Worm (Caenorhabditis elegans) whole organism, L4/young adult: Measurements from ENCODE around the gene mfsd-10.

Source experiments
- W03F9.2 ChIP-seq: fragments of 150-350 bp; optimal IDR thresholded peaks from 2 replicates; lab custom pipeline; 2014; ENCODE audit warnings: missing biosample characterization, missing genetic modification characterization
- dao-5 ChIP-seq: sonication (generic microtip); optimal IDR thresholded peaks from 2 replicates; lab custom pipeline; 2016; ENCODE audit warnings: missing genotype, missing genetic modification characterization, moderate library complexity, missing compliant biosample characterization
- him-1 ChIP-seq: sonication (generic microtip); optimal IDR thresholded peaks from 2 replicates; lab custom pipeline; 2016; ENCODE audit warnings: missing genotype, missing genetic modification reagents, missing genetic modification characterization, missing compliant biosample characterization

mfsd-10 gene

DNA sequence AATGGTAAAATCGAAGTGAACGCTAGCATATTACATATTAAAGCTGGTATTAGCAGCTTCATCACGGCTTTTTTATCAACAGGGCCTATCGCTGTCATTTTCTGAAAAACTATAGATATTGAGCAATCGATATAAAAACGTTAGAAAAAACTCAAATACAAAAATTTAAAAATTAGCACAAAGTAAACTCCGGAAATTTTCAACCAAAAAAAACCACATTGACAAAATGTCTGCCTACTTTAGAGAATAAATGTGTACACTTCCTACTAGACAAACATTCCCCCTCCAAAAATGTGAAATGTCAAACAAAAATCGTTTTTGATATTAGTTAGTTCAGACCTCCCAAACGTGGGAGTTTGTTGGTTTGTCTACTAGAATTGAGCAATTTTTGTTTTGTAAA is at the start of gene mfsd-10:
Gene mfsd-10, minus strand, starts transcription at position 101 of the 400 bp plus-strand sequence.
- TF ChIP-seq him-1 (tag; lab: Kevin White, UChicago) (no peak), W03F9.2 (tag; lab: Kevin White, UChicago) (no peak), dao-5 (tag; lab: Kevin White, UChicago) (no peak)

DNA sequence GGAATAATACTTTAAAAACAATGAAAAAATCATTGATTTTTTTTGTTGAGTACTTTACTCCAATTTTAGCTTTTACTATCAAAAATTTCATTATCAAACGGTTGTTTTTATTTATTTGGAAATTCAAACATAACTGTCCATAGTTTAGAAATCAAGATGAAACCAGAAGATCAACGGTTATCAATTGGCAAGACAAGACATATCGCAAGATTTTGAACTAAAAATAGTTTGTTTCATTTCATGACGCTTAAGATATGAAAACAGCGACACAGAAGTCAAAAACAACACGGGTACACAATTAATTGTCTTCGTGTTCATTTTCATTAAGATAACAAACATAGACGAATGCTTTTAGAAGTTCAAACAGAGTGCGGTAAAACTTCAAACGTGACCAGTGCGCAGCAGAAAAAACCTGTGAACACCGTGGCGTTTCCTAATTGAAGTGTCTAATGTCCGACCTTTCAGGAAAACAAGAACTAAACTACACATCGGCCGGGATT is 49.1 kb upstream of the mfsd-10 start:
- TF ChIP-seq him-1 (tag; lab: Kevin White, UChicago) (no peak), W03F9.2 (tag; lab: Kevin White, UChicago) (no peak), dao-5 (tag; lab: Kevin White, UChicago) (no peak)

DNA sequence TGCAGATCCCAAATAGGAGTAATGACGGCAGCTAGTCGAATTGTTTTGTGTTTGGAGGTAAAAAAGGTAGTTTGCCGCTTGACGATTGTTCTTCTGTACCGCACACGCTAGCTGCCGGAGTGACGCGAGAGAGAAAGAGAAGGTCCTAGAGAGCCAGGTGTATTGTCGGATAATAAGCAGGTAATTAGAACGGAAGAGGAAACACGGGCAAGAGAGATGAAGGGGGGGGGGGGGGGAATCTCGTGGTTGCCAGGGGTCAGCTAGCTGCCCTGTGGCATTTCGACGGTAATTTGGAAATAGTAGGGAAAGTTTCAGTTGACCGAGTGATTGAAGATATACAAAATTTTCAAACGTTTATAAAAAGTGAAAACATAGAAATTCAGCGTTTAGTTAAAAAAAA is 45.4 kb upstream of the mfsd-10 start, which contains the start of gene crb-1:
Gene crb-1, minus strand, starts transcription at position 147 of the 400 bp plus-strand sequence.
- TF ChIP-seq him-1 (tag; lab: Kevin White, UChicago) (no peak), dao-5 (tag; lab: Kevin White, UChicago) (no peak), W03F9.2 (tag; lab: Kevin White, UChicago) (no peak)

DNA sequence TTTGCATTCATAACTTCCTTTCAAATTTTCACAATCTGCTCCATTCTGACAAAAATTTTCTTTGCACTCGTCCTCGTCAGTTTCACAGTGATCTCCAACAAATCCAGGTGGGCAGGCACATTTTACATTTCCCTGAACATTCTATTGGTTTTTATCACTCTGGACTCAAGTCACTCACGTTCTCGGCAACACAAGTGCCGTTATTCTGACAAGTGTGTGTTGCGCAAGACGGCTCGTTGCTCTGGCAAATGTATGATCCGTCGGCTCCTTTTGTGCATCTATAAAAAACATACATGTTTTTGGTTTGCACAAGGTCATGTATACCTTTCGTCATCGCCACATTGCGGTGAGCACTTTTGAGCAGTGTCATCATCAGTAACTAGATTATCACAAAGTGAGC is 44.2 kb upstream of the mfsd-10 start:
- no peak for TF ChIP-seq W03F9.2 (tag; lab: Kevin White, UChicago)

DNA sequence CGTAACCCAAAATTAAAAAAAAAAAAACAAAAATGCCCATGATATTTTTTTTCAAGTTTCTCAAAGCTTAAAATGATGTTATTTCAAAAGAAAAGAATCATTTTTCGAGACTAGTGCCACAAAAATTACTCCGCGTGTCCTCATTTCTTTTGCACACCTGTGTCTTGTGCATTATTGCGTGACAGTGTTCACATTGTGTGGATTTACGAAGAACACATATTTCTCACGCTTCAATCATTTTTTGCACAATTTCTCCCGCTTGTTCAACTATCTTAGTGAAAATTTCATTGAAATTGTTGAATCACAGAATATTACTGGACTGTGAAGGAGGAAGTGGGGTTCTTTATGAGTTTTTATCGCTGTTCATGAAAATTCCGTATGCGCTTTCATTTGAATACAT is 40.4 kb upstream of the mfsd-10 start:
- no peak for TF ChIP-seq W03F9.2 (tag; lab: Kevin White, UChicago)
- TF ChIP-seq him-1 (tag; lab: Kevin White, UChicago), result no peak
- TF ChIP-seq dao-5 (tag; lab: Kevin White, UChicago), result no peak

DNA sequence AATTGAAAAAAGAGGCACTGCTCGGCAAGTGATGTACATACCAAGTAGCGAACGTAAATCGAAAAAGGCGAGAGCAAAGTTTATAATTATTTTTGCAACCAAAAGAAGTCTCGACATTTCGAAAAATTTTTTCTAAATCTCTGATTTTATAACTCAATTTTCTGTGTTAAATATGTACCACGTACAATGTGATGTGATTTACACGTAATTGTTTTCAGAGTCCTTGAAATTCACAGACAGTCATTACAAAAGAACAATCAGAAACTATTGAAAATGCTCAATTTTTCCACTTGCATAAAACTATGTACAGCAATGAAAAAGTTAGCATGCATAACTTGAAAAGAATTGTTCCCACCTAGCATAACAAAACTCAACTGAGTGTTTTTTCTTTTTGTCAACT is 34.6 kb upstream of the mfsd-10 start:
- no peak for TF ChIP-seq him-1 (tag; lab: Kevin White, UChicago)
- TF ChIP-seq dao-5 (tag; lab: Kevin White, UChicago), result no peak
- TF ChIP-seq W03F9.2 (tag; lab: Kevin White, UChicago), result no peak

DNA sequence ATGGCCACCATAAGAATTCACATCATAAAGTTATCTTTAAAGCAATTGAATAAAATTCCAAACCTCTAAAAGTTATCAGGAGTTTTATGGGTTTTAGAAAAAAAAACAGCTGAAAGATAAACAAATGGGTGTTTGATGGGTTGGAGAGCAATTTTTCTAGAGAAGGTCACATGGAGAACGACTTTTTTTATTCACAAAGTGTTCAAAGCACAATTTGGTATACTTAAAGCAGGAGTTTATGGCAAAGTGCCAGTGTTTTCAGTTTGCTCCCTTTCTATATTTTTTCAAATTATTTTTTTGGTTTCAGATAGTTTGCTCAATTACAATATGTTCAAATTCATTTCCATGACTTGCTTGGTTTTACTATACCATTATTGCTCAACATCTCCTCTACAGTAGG is 32.8 kb upstream of the mfsd-10 start, which contains the start of gene F11C7.6:
Gene F11C7.6, plus strand, starts transcription at position 301 of the 400 bp plus-strand sequence.
- TF ChIP-seq dao-5 (tag; lab: Kevin White, UChicago) (no peak), W03F9.2 (tag; lab: Kevin White, UChicago) (no peak), him-1 (tag; lab: Kevin White, UChicago) (no peak)

DNA sequence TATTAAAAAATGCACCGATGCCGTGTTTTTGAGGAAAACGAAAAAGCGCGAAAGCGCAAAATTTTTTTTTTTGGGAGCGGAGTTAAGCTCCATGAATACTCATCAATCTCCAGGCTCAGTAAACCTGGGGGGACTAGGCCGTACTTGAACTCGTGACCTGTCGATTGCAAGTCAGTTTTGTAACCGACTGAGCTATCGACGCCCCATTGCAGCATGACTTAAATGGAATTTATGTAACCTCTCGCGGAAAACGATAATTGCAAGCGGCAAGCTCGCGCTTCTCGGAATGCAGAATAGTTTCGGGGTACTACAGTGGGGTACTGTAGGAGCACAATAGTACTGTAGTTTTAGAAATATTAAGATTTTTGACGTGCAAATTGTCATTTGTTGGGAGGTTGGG is 32.0 kb upstream of the mfsd-10 start:
- no peak for TF ChIP-seq him-1 (tag; lab: Kevin White, UChicago)
- TF ChIP-seq dao-5 (tag; lab: Kevin White, UChicago), result no peak
- no peak for TF ChIP-seq W03F9.2 (tag; lab: Kevin White, UChicago)

DNA sequence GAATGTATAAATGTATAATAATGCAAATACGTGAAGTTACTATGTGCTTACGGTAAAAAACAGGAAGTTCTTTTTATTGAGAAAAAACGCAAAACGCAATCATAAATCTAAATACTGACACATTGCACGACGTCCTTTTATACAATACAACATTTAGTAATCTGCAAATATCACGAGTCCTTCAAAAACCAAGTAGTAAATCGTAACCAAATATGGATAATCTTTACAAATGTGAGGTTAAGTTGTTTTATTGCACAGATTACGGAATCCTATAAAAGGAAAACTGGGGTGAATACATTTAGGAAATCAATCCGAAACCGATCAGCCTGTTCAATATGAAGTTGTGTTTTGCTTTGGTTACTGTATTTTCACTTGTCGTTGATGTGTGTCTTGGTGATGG is 29.9 kb upstream of the mfsd-10 start, which contains the start of gene F11C7.7:
Gene F11C7.7, plus strand, starts transcription at position 301 of the 400 bp plus-strand sequence.
- TF ChIP-seq him-1 (tag; lab: Kevin White, UChicago) (no peak), dao-5 (tag; lab: Kevin White, UChicago) (no peak), W03F9.2 (tag; lab: Kevin White, UChicago) (no peak)

DNA sequence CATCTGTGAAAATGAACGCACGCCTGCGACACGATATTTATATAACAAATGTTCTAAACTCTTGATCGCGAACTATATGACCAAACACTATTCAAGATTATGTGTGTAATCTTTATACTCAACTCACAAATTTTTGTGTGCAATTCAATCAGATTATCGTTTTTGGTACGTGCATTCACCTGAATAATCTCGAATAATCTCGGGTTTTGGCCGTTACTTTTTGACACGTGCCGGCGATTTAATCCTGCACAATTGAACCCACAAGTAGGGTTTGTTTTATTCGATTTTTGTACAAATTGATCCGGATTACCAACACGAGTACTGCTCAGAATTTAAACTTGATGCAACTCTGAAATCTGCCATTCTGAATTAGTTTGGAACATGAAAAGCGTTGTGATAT is 28.0 kb upstream of the mfsd-10 start, which contains the start of the genes vap-1 and F11C7.2:
Gene vap-1, minus strand, starts transcription at position 101 of the 400 bp plus-strand sequence.
Gene F11C7.2, plus strand, starts transcription at position 359 of the 400 bp plus-strand sequence.
- TF ChIP-seq dao-5 (tag; lab: Kevin White, UChicago) (no peak), W03F9.2 (tag; lab: Kevin White, UChicago) (no peak), him-1 (tag; lab: Kevin White, UChicago) (no peak)

DNA sequence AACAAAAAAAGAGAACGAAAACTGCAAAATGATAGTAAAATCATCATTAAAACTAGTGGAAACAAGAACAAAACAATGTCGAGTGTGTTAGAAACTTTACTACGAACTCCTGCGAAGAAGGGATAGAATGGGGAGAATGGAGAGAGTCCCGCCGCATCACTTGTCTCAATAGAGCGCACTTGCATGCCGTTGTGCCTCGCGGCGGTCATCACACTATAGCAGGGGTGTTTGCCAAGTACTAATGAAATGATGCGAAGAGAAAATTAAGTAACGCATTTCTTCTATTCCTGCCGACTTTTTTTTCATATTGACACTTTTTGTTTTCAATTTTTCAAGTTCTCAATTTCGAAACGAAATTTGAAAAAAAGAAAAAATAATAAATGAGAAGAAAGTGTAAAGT is 23.7 kb upstream of the mfsd-10 start:
- TF ChIP-seq dao-5 (tag; lab: Kevin White, UChicago) (no peak), him-1 (tag; lab: Kevin White, UChicago) (no peak), W03F9.2 (tag; lab: Kevin White, UChicago) (peak; percentile 30)

DNA sequence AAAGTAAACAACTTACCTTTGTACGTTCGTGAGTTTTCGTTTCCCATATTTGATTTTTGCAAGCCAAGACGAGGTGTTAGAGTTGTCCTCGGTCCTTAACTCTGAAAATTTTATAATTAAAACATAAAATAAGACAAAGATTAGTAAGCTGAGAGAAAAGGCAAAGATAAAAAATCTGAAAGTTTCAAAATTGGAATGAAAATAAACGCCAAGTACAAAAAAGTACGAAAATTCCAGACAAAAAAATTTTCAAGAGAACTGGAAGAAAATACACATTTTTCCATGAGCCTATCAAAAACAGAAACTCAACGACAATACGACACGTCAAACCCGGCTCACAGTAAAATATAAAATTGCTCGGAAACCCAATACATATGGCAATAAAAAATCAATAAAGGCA is 23.1 kb upstream of the mfsd-10 start, which contains the start of gene F10D7.5:
Gene F10D7.5, minus strand, starts transcription at position 101 of the 400 bp plus-strand sequence.
- TF ChIP-seq dao-5 (tag; lab: Kevin White, UChicago) (no peak), him-1 (tag; lab: Kevin White, UChicago) (no peak), W03F9.2 (tag; lab: Kevin White, UChicago) (no peak)

DNA sequence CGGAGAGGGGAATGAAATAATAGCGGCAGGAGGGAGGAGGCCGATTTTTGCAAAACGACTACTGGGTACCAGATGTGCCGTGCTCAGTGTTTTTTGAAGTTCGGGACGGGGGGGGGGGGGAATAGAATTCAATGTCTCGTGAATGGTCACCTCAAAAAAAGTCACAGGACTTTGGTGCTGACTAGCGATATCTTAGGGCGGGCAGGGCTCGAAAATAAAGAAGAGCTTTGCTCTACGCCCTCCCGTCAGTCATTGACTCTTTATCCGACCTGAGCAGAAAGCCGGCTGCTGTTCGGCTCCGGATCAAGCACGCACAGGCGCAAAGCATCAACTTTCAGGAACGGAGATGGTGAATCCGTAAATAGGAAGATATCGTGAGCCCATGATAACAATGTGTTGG is 22.1 kb upstream of the mfsd-10 start:
- TF ChIP-seq dao-5 (tag; lab: Kevin White, UChicago) (no peak), him-1 (tag; lab: Kevin White, UChicago) (no peak), W03F9.2 (tag; lab: Kevin White, UChicago) (no peak)

DNA sequence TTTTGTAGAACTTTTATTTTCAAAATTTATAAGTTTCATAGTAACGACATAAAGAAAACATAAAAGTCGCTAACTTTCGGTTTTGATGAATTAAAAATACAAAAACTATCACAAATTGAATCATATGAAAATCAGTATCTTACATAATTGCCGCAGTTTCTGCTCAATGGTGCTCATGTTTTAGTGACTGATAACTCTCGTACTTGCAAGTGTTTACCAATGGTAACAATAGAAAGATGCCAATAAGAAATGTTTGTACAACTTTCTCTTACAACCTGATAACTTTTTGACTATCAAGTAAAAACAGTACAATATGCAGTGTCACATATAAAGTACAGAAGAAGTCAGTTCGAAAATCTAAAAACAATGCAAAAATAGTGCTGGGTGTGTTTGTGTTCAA is 17.7 kb upstream of the mfsd-10 start:
- TF ChIP-seq W03F9.2 (tag; lab: Kevin White, UChicago) (no peak), him-1 (tag; lab: Kevin White, UChicago) (no peak), dao-5 (tag; lab: Kevin White, UChicago) (no peak)
